Fruit fly (Drosophila melanogaster): Measurements from ENCODE around the gene RhoGDI.

RhoGDI gene

dm6 chr3L:19954426-19954825 lies 25.9 kb downstream of the RhoGDI start, which contains the start of gene CG42654:
TSS of gene CG42654 (minus strand) at chr3L:19954526.
- TF ChIP-seq CG14711 (tag; optimal IDR thresholded peaks at IDR 0.05), result no peak
- no peak for TF ChIP-seq Mnt (GFP tag; optimal IDR thresholded peaks at IDR 0.05)
- TF ChIP-seq ovo (GFP tag; optimal IDR thresholded peaks at IDR 0.05), result no peak
- no peak for TF ChIP-seq CG11617 (GFP tag; optimal IDR thresholded peaks at IDR 0.05)
- TF ChIP-seq Hr96 (GFP tag; optimal IDR thresholded peaks at IDR 0.05), result no peak
- TF ChIP-seq CG7101 (tag; optimal IDR thresholded peaks at IDR 0.05), result no peak
- TF ChIP-seq kay (GFP tag; ENCODE audit: borderline replicate concordance), result no peak
- TF ChIP-seq toe (GFP tag; optimal IDR thresholded peaks at IDR 0.05), result no peak
- TF ChIP-seq CG5204 (GFP tag; optimal IDR thresholded peaks at IDR 0.05), result no peak
- TF ChIP-seq Crg-1 (GFP tag; optimal IDR thresholded peaks at IDR 0.05), result no peak
- no peak for TF ChIP-seq CG7045 (GFP tag; optimal IDR thresholded peaks at IDR 0.05)
- TF ChIP-seq CG33017 (tag; optimal IDR thresholded peaks at IDR 0.05), result no peak
- no peak for TF ChIP-seq bab1 (GFP tag; optimal IDR thresholded peaks at IDR 0.05)

dm6 chr3L:19955699-19956098 lies 27.2 kb downstream of the RhoGDI start, which contains the start of gene CG42263:
TSS of gene CG42263 (minus strand) at chr3L:19955799.
- TF ChIP-seq CG11617 (GFP tag; optimal IDR thresholded peaks at IDR 0.05) (no peak), pad (GFP tag; optimal IDR thresholded peaks at IDR 0.05) (no peak), toe (GFP tag; optimal IDR thresholded peaks at IDR 0.05) (no peak), Crg-1 (GFP tag; optimal IDR thresholded peaks at IDR 0.05) (no peak), cnc (optimal IDR thresholded peaks at IDR 0.05) (no peak), CG33017 (tag; optimal IDR thresholded peaks at IDR 0.05) (no peak), cic (GFP tag; optimal IDR thresholded peaks at IDR 0.05) (no peak), tj (GFP tag; optimal IDR thresholded peaks at IDR 0.05) (no peak)

- TF ChIP-seq pad (GFP tag; optimal IDR thresholded peaks at IDR 0.05) (no peak), Crg-1 (GFP tag; optimal IDR thresholded peaks at IDR 0.05) (no peak), Mnt (GFP tag; optimal IDR thresholded peaks at IDR 0.05) (no peak), cic (GFP tag; optimal IDR thresholded peaks at IDR 0.05) (no peak), CG14711 (tag; optimal IDR thresholded peaks at IDR 0.05) (no peak), Clk (GFP tag; optimal IDR thresholded peaks at IDR 0.05) (no peak), bab1 (GFP tag; optimal IDR thresholded peaks at IDR 0.05) (no peak), CG1620 (GFP tag; optimal IDR thresholded peaks at IDR 0.05) (no peak), tj (GFP tag; optimal IDR thresholded peaks at IDR 0.05) (no peak), CG7045 (GFP tag; optimal IDR thresholded peaks at IDR 0.05) (no peak), CG12768 (GFP tag; optimal IDR thresholded peaks at IDR 0.05) (no peak), CG11617 (GFP tag; optimal IDR thresholded peaks at IDR 0.05) (no peak)
Measured at dm6 chr3L:19961805-19962204, 33.3 kb downstream of the RhoGDI start.

dm6 chr3L:19968725-19969598 lies 40.4 kb downstream of the RhoGDI start:
- TF ChIP-seq toe (GFP tag; optimal IDR thresholded peaks at IDR 0.05) (no peak), CG1620 (GFP tag; optimal IDR thresholded peaks at IDR 0.05) (no peak), Hr96 (GFP tag; optimal IDR thresholded peaks at IDR 0.05) (no peak), CG7045 (GFP tag; optimal IDR thresholded peaks at IDR 0.05) (no peak), bab1 (GFP tag; optimal IDR thresholded peaks at IDR 0.05) (no peak), CG5204 (GFP tag; optimal IDR thresholded peaks at IDR 0.05) (no peak), cic (GFP tag; optimal IDR thresholded peaks at IDR 0.05) (no peak), Mnt (GFP tag; optimal IDR thresholded peaks at IDR 0.05) (no peak), Clk (GFP tag; optimal IDR thresholded peaks at IDR 0.05) (no peak), kay (GFP tag; ENCODE audit: borderline replicate concordance) (no peak), CG7101 (tag; optimal IDR thresholded peaks at IDR 0.05) (no peak), cnc (optimal IDR thresholded peaks at IDR 0.05) (no peak), pad (GFP tag; optimal IDR thresholded peaks at IDR 0.05) (no peak), ovo (GFP tag; optimal IDR thresholded peaks at IDR 0.05) (no peak), tj (GFP tag; optimal IDR thresholded peaks at IDR 0.05) (no peak), Crg-1 (GFP tag; optimal IDR thresholded peaks at IDR 0.05) (no peak), CG33017 (tag; optimal IDR thresholded peaks at IDR 0.05) (no peak), CG11617 (GFP tag; optimal IDR thresholded peaks at IDR 0.05) (no peak), CG12768 (GFP tag; optimal IDR thresholded peaks at IDR 0.05) (no peak)

dm6 chr3L:19978088-19978487 lies 49.5 kb downstream of the RhoGDI start:
- TF ChIP-seq cic (GFP tag; optimal IDR thresholded peaks at IDR 0.05) (no peak), CG11617 (GFP tag; optimal IDR thresholded peaks at IDR 0.05) (no peak), Clk (GFP tag; optimal IDR thresholded peaks at IDR 0.05) (no peak), toe (GFP tag; optimal IDR thresholded peaks at IDR 0.05) (no peak), Crg-1 (GFP tag; optimal IDR thresholded peaks at IDR 0.05) (no peak), kay (GFP tag; ENCODE audit: borderline replicate concordance) (no peak), tj (GFP tag; optimal IDR thresholded peaks at IDR 0.05) (peak; percentile 95)

dm6 chr3L:19979592-19979991 lies 51.0 kb downstream of the RhoGDI start, which contains the start of gene CG14182:
TSS of gene CG14182 (minus strand) at chr3L:19979812.
- TF ChIP-seq tj (GFP tag; optimal IDR thresholded peaks at IDR 0.05) (no peak), CG1620 (GFP tag; optimal IDR thresholded peaks at IDR 0.05) (no peak), bab1 (GFP tag; optimal IDR thresholded peaks at IDR 0.05) (peak; percentile 24), toe (GFP tag; optimal IDR thresholded peaks at IDR 0.05) (no peak)

Data from whole organism, adult.